Fruit fly (Drosophila melanogaster) whole organism, embryonic: ENCODE results near the gene pyd.

ENCODE experiments used
- Bdp1 ChIP-seq: fragments of 200-800 bp; sonication (Bioruptor generic); optimal IDR thresholded peaks from 3 replicates; lab custom pipeline; 2016; ENCODE audit warnings: missing biosample characterization, missing genetic modification characterization
- Bteb2 ChIP-seq: fragments of 200-800 bp; sonication (Bioruptor generic); optimal IDR thresholded peaks from 2 replicates; lab custom pipeline; 2016; ENCODE audit warnings: missing biosample characterization, missing genetic modification characterization
- CG11093 ChIP-seq: fragments of 200-800 bp; sonication (Bioruptor generic); IDR thresholded peaks from 3 replicates; pipeline ENCODE4 v1.3.6; 2022; ENCODE audit warnings: missing biosample characterization, missing genetic modification characterization
- CG11723 ChIP-seq: fragments of 200-800 bp; sonication (Bioruptor generic); optimal IDR thresholded peaks from 2 replicates; lab custom pipeline; 2017; ENCODE audit warnings: missing biosample characterization, mild to moderate bottlenecking, missing genetic modification characterization
- CG14860 ChIP-seq: fragments of 200-800 bp; sonication (Bioruptor generic); IDR thresholded peaks from 3 replicates; pipeline ENCODE4 v1.3.6; 2022; ENCODE audit warnings: missing biosample characterization, missing genetic modification characterization; ENCODE audit not compliant: partially characterized antibody
- CG15514 ChIP-seq: fragments of 200-800 bp; sonication (Bioruptor generic); optimal IDR thresholded peaks from 3 replicates; lab custom pipeline; 2017; ENCODE audit warnings: missing biosample characterization, missing genetic modification characterization, mild to moderate bottlenecking, moderate library complexity, missing genetic modification reagents
- CG16815 ChIP-seq: fragments of 200-800 bp; sonication (Bioruptor generic); optimal IDR thresholded peaks from 3 replicates; lab custom pipeline; 2017; ENCODE audit warnings: missing biosample characterization, mild to moderate bottlenecking, missing genetic modification characterization
- CG17612 ChIP-seq: fragments of 200-800 bp; sonication (Bioruptor generic); IDR thresholded peaks from 2 replicates; pipeline ENCODE4 v1.3.6; 2022; ENCODE audit warnings: missing biosample characterization, missing genetic modification characterization
- CG17912 ChIP-seq: fragments of 200-800 bp; sonication (Bioruptor generic); optimal IDR thresholded peaks from 2 replicates; lab custom pipeline; 2018; ENCODE audit warnings: missing biosample characterization, mild to moderate bottlenecking, missing genetic modification characterization
- CG2116 ChIP-seq: fragments of 200-800 bp; sonication (Bioruptor generic); optimal IDR thresholded peaks from 3 replicates; lab custom pipeline; 2018; ENCODE audit warnings: missing biosample characterization, mild to moderate bottlenecking, missing genetic modification characterization
- CG34224 ChIP-seq: fragments of 200-800 bp; sonication (Bioruptor generic); IDR thresholded peaks from 3 replicates; pipeline ENCODE4 v1.3.6; 2022; ENCODE audit warnings: missing biosample characterization, missing genetic modification characterization; ENCODE audit not compliant: partially characterized antibody
- CG34376 ChIP-seq: fragments of 200-800 bp; sonication (Bioruptor generic); optimal IDR thresholded peaks from 2 replicates; lab custom pipeline; 2018; ENCODE audit warnings: missing biosample characterization, mild to moderate bottlenecking, missing genetic modification characterization
- CG4424 ChIP-seq: fragments of 200-800 bp; sonication (Bioruptor generic); optimal IDR thresholded peaks from 3 replicates; lab custom pipeline; 2016; ENCODE audit warnings: missing biosample characterization, missing genetic modification characterization
- CG4617 ChIP-seq: fragments of 200-800 bp; sonication (Bioruptor generic); optimal IDR thresholded peaks from 3 replicates; lab custom pipeline; 2016; ENCODE audit warnings: missing biosample characterization, missing genetic modification characterization, borderline replicate concordance
- CG4854 ChIP-seq: fragments of 200-800 bp; sonication (Bioruptor generic); optimal IDR thresholded peaks from 2 replicates; lab custom pipeline; 2016; ENCODE audit warnings: missing biosample characterization, missing genetic modification characterization, inconsistent platforms
- CG6654 ChIP-seq: fragments of 200-800 bp; sonication (Bioruptor generic); optimal IDR thresholded peaks from 2 replicates; lab custom pipeline; 2017; ENCODE audit warnings: missing biosample characterization, mild to moderate bottlenecking, missing genetic modification characterization
- CG7987 ChIP-seq: fragments of 200-800 bp; sonication (Bioruptor generic); optimal IDR thresholded peaks from 2 replicates; lab custom pipeline; 2018; ENCODE audit warnings: missing biosample characterization, mild to moderate bottlenecking, missing genetic modification characterization, moderate library complexity
- CG8089 ChIP-seq: fragments of 200-800 bp; sonication (Bioruptor generic); optimal IDR thresholded peaks from 3 replicates; lab custom pipeline; 2016; ENCODE audit warnings: missing biosample characterization, missing genetic modification characterization
- CG8765 ChIP-seq: fragments of 200-800 bp; sonication (Bioruptor generic); IDR thresholded peaks from 2 replicates; pipeline ENCODE4 v1.3.6; 2022; ENCODE audit warnings: missing biosample characterization, missing genetic modification characterization
- CG9932 ChIP-seq: fragments of 200-800 bp; sonication (Bioruptor generic); IDR thresholded peaks from 2 replicates; pipeline ENCODE4 v1.3.6; 2022; ENCODE audit warnings: missing biosample characterization, missing genetic modification characterization
- Dbx ChIP-seq: fragments of 200-800 bp; sonication (Bioruptor generic); IDR thresholded peaks from 3 replicates; pipeline ENCODE4 v1.3.6; 2022; ENCODE audit warnings: missing biosample characterization, missing genetic modification characterization
- Doc3 ChIP-seq: fragments of 200-800 bp; sonication (Bioruptor generic); IDR thresholded peaks from 3 replicates; pipeline ENCODE4 v1.3.6; 2022; ENCODE audit warnings: missing biosample characterization, missing genetic modification characterization; ENCODE audit not compliant: partially characterized antibody
- Fer1 ChIP-seq: fragments of 200-800 bp; sonication (Bioruptor generic); optimal IDR thresholded peaks from 2 replicates; lab custom pipeline; 2017; ENCODE audit warnings: missing biosample characterization, mild to moderate bottlenecking, missing genetic modification characterization
- HLHmδ ChIP-seq: fragments of 200-800 bp; sonication (Bioruptor generic); optimal IDR thresholded peaks from 2 replicates; lab custom pipeline; 2018; ENCODE audit warnings: missing biosample characterization, mild to moderate bottlenecking, missing genetic modification characterization, moderate library complexity
- HmgZ ChIP-seq: fragments of 200-800 bp; sonication (Bioruptor generic); optimal IDR thresholded peaks from 2 replicates; lab custom pipeline; 2018; ENCODE audit warnings: missing biosample characterization, mild to moderate bottlenecking, missing genetic modification characterization
- Hr51 ChIP-seq, 2 experiments: fragments of 200-800 bp; sonication (Bioruptor generic); optimal IDR thresholded peaks; 2 replicates in 1 of 2; 3 replicates in 1 of 2; lab custom pipeline; 2016 to 2018; ENCODE audit warnings: missing biosample characterization in 2 of 2, missing genetic modification characterization in 2 of 2, mild to moderate bottlenecking in 1 of 2, moderate library complexity in 1 of 2
- NfI ChIP-seq: fragments of 200-800 bp; sonication (Bioruptor generic); optimal IDR thresholded peaks from 3 replicates; lab custom pipeline; 2018; ENCODE audit warnings: missing biosample characterization, mild to moderate bottlenecking, missing genetic modification characterization, moderate library complexity
- Stat92E ChIP-seq, 3 experiments: fragments of >200 bp in 2 of 3; fragments of 200-800 bp in 1 of 3; sonication (Bioruptor generic) in 1 of 3; optimal IDR thresholded peaks; 2 replicates each; lab custom pipeline; 2017 to 2019; ENCODE audit warnings: missing biosample characterization in 3 of 3, missing genetic modification characterization in 3 of 3, mild to moderate bottlenecking in 1 of 3, moderate library complexity in 1 of 3
- YL-1 ChIP-seq: fragments of 200-800 bp; sonication (Bioruptor generic); optimal IDR thresholded peaks from 3 replicates; lab custom pipeline; 2017; ENCODE audit warnings: missing biosample characterization, mild to moderate bottlenecking, missing genetic modification characterization
- ato ChIP-seq: fragments of 200-800 bp; sonication (Bioruptor generic); IDR thresholded peaks from 2 replicates; pipeline ENCODE4 v1.3.6; 2022; ENCODE audit warnings: missing biosample characterization, missing genetic modification characterization; ENCODE audit not compliant: partially characterized antibody
- crol ChIP-seq: fragments of 200-800 bp; sonication (Bioruptor generic); IDR thresholded peaks from 2 replicates; pipeline ENCODE4 v1.3.6; 2022; ENCODE audit warnings: missing biosample characterization, missing genetic modification characterization
- crp ChIP-seq, 2 experiments: fragments of 200-800 bp; sonication (Bioruptor generic); optimal IDR thresholded peaks; 2 replicates in 1 of 2; 3 replicates in 1 of 2; lab custom pipeline; 2017; ENCODE audit warnings: missing biosample characterization in 2 of 2, missing genetic modification characterization in 2 of 2, mild to moderate bottlenecking in 1 of 2, moderate library complexity in 1 of 2
- cwo ChIP-seq: fragments of 200-800 bp; sonication (Bioruptor generic); optimal IDR thresholded peaks from 3 replicates; lab custom pipeline; 2017; ENCODE audit warnings: missing biosample characterization, missing genetic modification characterization, mild to moderate bottlenecking, moderate library complexity, missing genetic modification reagents
- dati ChIP-seq: fragments of 200-800 bp; sonication (Bioruptor generic); IDR thresholded peaks from 2 replicates; pipeline ENCODE4 v1.3.6; 2022; ENCODE audit warnings: missing biosample characterization, missing genetic modification characterization
- dmrt99B ChIP-seq: fragments of 200-800 bp; sonication (Bioruptor generic); optimal IDR thresholded peaks from 2 replicates; lab custom pipeline; 2018; ENCODE audit warnings: missing biosample characterization, mild to moderate bottlenecking, missing genetic modification characterization, moderate library complexity
- ewg ChIP-seq: fragments of 200-800 bp; sonication (Bioruptor generic); optimal IDR thresholded peaks from 3 replicates; lab custom pipeline; 2017; ENCODE audit warnings: mild to moderate bottlenecking, missing biosample characterization, missing genetic modification reagents, missing genetic modification characterization
- h ChIP-seq: fragments of >200 bp; optimal IDR thresholded peaks from 2 replicates; lab custom pipeline; 2017
- insv ChIP-seq, 2 experiments: fragments of 200-800 bp; sonication (Bioruptor generic); optimal IDR thresholded peaks; 3 replicates each; lab custom pipeline; 2016 to 2018; ENCODE audit warnings: missing biosample characterization in 2 of 2, missing genetic modification characterization in 2 of 2
- jumu ChIP-seq: fragments of 200-800 bp; sonication (Bioruptor generic); optimal IDR thresholded peaks from 3 replicates; lab custom pipeline; 2016; ENCODE audit warnings: missing biosample characterization, missing genetic modification characterization
- kay ChIP-seq: fragments of 200-800 bp; sonication (Bioruptor generic); optimal IDR thresholded peaks from 2 replicates; lab custom pipeline; 2016; ENCODE audit warnings: missing biosample characterization, missing genetic modification characterization
- knrl ChIP-seq: fragments of 200-800 bp; sonication (Bioruptor generic); IDR thresholded peaks from 3 replicates; pipeline ENCODE4 v1.3.6; 2022; ENCODE audit warnings: missing biosample characterization, missing genetic modification characterization; ENCODE audit not compliant: partially characterized antibody
- pnt ChIP-seq: fragments of 200-800 bp; sonication (Bioruptor generic); optimal IDR thresholded peaks from 3 replicates; lab custom pipeline; 2016; ENCODE audit warnings: missing biosample characterization, missing genetic modification characterization
- prd ChIP-seq, 3 experiments: fragments of >200 bp in 2 of 3; fragments of 200-800 bp in 1 of 3; sonication (Bioruptor generic) in 1 of 3; optimal IDR thresholded peaks in 2 of 3; IDR thresholded peaks in 1 of 3; 2 replicates in 2 of 3; 3 replicates in 1 of 3; pipeline versions ENCODE4 v1.3.6 to Lab custom; 2017 to 2022; ENCODE audit warnings: missing biosample characterization in 1 of 3, missing genetic modification characterization in 1 of 3
- slp2 ChIP-seq: fragments of 200-800 bp; sonication (Bioruptor generic); optimal IDR thresholded peaks from 2 replicates; lab custom pipeline; 2016; ENCODE audit warnings: missing biosample characterization, missing genetic modification characterization
- sna ChIP-seq: fragments of 200-800 bp; sonication (Bioruptor generic); IDR thresholded peaks from 2 replicates; pipeline ENCODE4 v1.3.6; 2022; ENCODE audit warnings: missing biosample characterization, missing genetic modification characterization; ENCODE audit not compliant: partially characterized antibody
- stc ChIP-seq: fragments of 200-800 bp; sonication (Bioruptor generic); IDR thresholded peaks from 2 replicates; pipeline ENCODE4 v1.3.6; 2022; ENCODE audit warnings: missing biosample characterization, missing genetic modification characterization
- tap ChIP-seq: fragments of 200-800 bp; optimal IDR thresholded peaks from 3 replicates; lab custom pipeline; 2019; ENCODE audit warnings: missing biosample characterization, mild to moderate bottlenecking, missing genetic modification characterization, moderate library complexity
- zfh1 ChIP-seq: fragments of 200-800 bp; sonication (Bioruptor generic); IDR thresholded peaks from 3 replicates; pipeline ENCODE4 v1.3.6; 2022; ENCODE audit warnings: missing biosample characterization, missing genetic modification characterization

Gene pyd

DNA sequence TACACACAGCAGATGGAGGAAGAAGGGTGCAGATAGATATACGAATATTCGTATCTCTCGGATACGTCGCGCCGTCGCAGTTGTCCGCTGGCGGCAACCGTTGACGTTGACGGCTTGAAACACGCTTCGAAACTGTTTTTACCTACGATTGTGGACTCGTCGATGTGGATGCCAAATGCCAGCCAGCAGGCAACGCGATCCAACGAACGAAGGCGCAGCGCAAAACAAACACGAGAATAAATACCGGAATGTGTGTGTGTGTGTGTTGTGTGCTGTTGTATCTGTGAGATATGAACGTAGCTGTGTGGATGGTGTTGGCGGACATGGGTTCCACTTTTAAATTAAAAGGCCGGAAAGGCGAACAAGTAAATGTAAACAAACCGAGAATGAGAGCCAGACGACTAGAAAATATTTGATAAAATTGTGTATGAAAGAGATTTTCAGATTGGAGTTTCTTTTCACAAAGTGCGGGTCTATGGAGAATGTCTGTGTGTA lies 85.5 kb downstream of the pyd start (continued):
- TF ChIP-seq CG17912 (peak; percentile 76), sna (GFP tag; lab: Robert Waterston, UW) (peak; percentile 47; the same call in 1 of the 2 replicates), CG4854 (peak; percentile 34), prd (optimal IDR thresholded peaks at IDR 0.05; lab: Kevin White, UChicago) (no peak), prd (GFP tag; IDR thresholded peaks at IDR 0.05; lab: Robert Waterston, UW) (peak; percentile 46; the same call in 2 of the 3 replicates), crp (GFP tag; optimal IDR thresholded peaks at IDR 0.05; lab: Kevin White, UChicago) (no peak), CG6654 (GFP tag; lab: Kevin White, UChicago) (no peak), crol (GFP tag; lab: Robert Waterston, UW) (peak; percentile 32; the same call in 1 of the 2 replicates), cwo (GFP tag; lab: Kevin White, UChicago) (peak; percentile 45), CG8089 (GFP tag; lab: Kevin White, UChicago) (peak; percentile 5), jumu (GFP tag; lab: Kevin White, UChicago) (peak; percentile 32), CG15514 (GFP tag; lab: Kevin White, UChicago) (peak; percentile 80), CG4617 (no peak), Stat92E (GFP tag; optimal IDR thresholded peaks at IDR 0.05; lab: Kevin White, UChicago) (peak in 1 of 3 experiments; percentile 88), CG2116 (GFP tag; lab: Kevin White, UChicago) (peak; percentile 43), slp2 (GFP tag; lab: Kevin White, UChicago) (peak; percentile 23), stc (GFP tag; lab: Robert Waterston, UW) (peak; percentile 49; the same call in 1 of the 2 replicates), h (no peak), ato (GFP tag; lab: Robert Waterston, UW) (no peak; the same call in 1 of the 2 replicates), Doc3 (GFP tag; lab: Robert Waterston, UW) (no peak), CG14860 (GFP tag; lab: Robert Waterston, UW) (no peak), CG34376 (GFP tag; lab: Kevin White, UChicago) (peak; percentile 80), CG16815 (GFP tag; lab: Kevin White, UChicago) (no peak), CG4424 (no peak), CG11723 (GFP tag; lab: Kevin White, UChicago) (peak; percentile 46), CG34224 (GFP tag; lab: Robert Waterston, UW) (peak; percentile 73; the same call in 2 of the 3 replicates), HmgZ (tag; lab: Kevin White, UChicago) (peak; percentile 75), dmrt99B (tag; lab: Kevin White, UChicago) (peak; percentile 43), CG11093 (GFP tag; lab: Robert Waterston, UW) (peak; percentile 32; the same call in 1 of the 3 replicates), YL-1 (GFP tag; lab: Kevin White, UChicago) (peak; percentile 49), kay (GFP tag; lab: Kevin White, UChicago) (peak; percentile 12), CG8765 (no peak), zfh1 (GFP tag; lab: Robert Waterston, UW) (peak; percentile 55; the same call in 2 of the 3 replicates), Bteb2 (peak; percentile 39), NfI (GFP tag; lab: Kevin White, UChicago) (peak; percentile 21), Fer1 (peak; percentile 75), insv (GFP tag; optimal IDR thresholded peaks at IDR 0.05; lab: Kevin White, UChicago) (peak in 1 of 2 experiments; percentile 83), pnt (GFP tag; lab: Kevin White, UChicago) (peak; percentile 26), dati (GFP tag; lab: Robert Waterston, UW) (no peak), CG9932 (peak; percentile 34; the same call in 1 of the 2 replicates), knrl (GFP tag; lab: Robert Waterston, UW) (no peak; the same call in 2 of the 3 replicates), CG7987 (GFP tag; lab: Kevin White, UChicago) (peak; percentile 89), Bdp1 (GFP tag; lab: Kevin White, UChicago) (peak; percentile 41), Hr51 (GFP tag; optimal IDR thresholded peaks at IDR 0.05; lab: Kevin White, UChicago) (peak; percentile 23 to 35), ewg (GFP tag; lab: Kevin White, UChicago) (peak; percentile 62), tap (tag; lab: Kevin White, UChicago) (peak; percentile 51), HLHmδ (GFP tag; lab: Kevin White, UChicago) (peak; percentile 93), Dbx (GFP tag; lab: Robert Waterston, UW) (peak; percentile 79; the same call in 2 of the 3 replicates), CG17612 (GFP tag; lab: Robert Waterston, UW) (no peak)
